Worm (Caenorhabditis elegans) whole organism, young adult: ENCODE measurements around the gene btb-12.

ENCODE experiments used
- C06A6.2 ChIP-seq: fragments of 200-800 bp; sonication (Bioruptor generic); conservative IDR thresholded peaks from 2 replicates; pipeline ENCODE4 v1.3.6; 2022; ENCODE audit warnings: missing genetic modification characterization, missing compliant biosample characterization
- F22D6.2 ChIP-seq: sonication (generic microtip); optimal IDR thresholded peaks from 2 replicates; lab custom pipeline; 2016; ENCODE audit warnings: mild to moderate bottlenecking, missing genetic modification characterization, missing compliant biosample characterization
- F57A8.1 ChIP-seq: fragments of 200-800 bp; sonication (Bioruptor generic); optimal IDR thresholded peaks from 2 replicates; lab custom pipeline; 2018; ENCODE audit warnings: mild to moderate bottlenecking, missing genetic modification characterization, moderate library complexity, missing compliant biosample characterization
- T07F8.4 ChIP-seq: sonication (generic microtip); optimal IDR thresholded peaks from 2 replicates; lab custom pipeline; 2016; ENCODE audit warnings: mild to moderate bottlenecking, missing genetic modification characterization, moderate library complexity, missing compliant biosample characterization
- T26A5.8 ChIP-seq: sonication (generic microtip); optimal IDR thresholded peaks from 2 replicates; lab custom pipeline; 2016; ENCODE audit warnings: missing genetic modification characterization, missing compliant biosample characterization
- Y53F4B.3 ChIP-seq: fragments of 200-800 bp; sonication (Bioruptor generic); IDR thresholded peaks from 2 replicates; pipeline ENCODE4 v1.3.6; 2022; ENCODE audit warnings: missing genetic modification reagents, missing genetic modification characterization, missing compliant biosample characterization
- Y56A3A.18 ChIP-seq: fragments of 200-800 bp; sonication (Bioruptor generic); IDR thresholded peaks from 2 replicates; pipeline ENCODE4 v1.3.6; 2022; ENCODE audit warnings: missing genetic modification reagents, missing genetic modification characterization, missing compliant biosample characterization
- Y79H2A.3 ChIP-seq: fragments of 200-800 bp; sonication (Bioruptor generic); conservative IDR thresholded peaks from 2 replicates; pipeline ENCODE4 v1.3.6; 2022; ENCODE audit warnings: missing genetic modification reagents, missing genetic modification characterization, missing compliant biosample characterization
- aptf-3 ChIP-seq: fragments of 200-800 bp; sonication (Bioruptor generic); IDR thresholded peaks from 2 replicates; pipeline ENCODE4 v1.3.6; 2022; ENCODE audit warnings: missing genetic modification characterization, missing compliant biosample characterization
- atf-7 ChIP-seq: sonication (generic microtip); optimal IDR thresholded peaks from 2 replicates; lab custom pipeline; 2017; ENCODE audit warnings: mild to moderate bottlenecking, missing genetic modification characterization, missing compliant biosample characterization
- attf-5 ChIP-seq: fragments of 200-800 bp; sonication (Bioruptor generic); optimal IDR thresholded peaks from 2 replicates; lab custom pipeline; 2018; ENCODE audit warnings: mild to moderate bottlenecking, missing genetic modification characterization, missing compliant biosample characterization
- cebp-2 ChIP-seq: fragments of 200-800 bp; sonication (Bioruptor generic); IDR thresholded peaks from 2 replicates; pipeline ENCODE4 v1.3.6; 2022; ENCODE audit warnings: missing genetic modification characterization, missing compliant biosample characterization
- ceh-40 ChIP-seq: fragments of 200-800 bp; sonication (Bioruptor generic); IDR thresholded peaks from 2 replicates; pipeline ENCODE4 v1.3.6; 2022; ENCODE audit warnings: missing genetic modification characterization, missing compliant biosample characterization
- ceh-79 ChIP-seq: sonication (generic microtip); optimal IDR thresholded peaks from 2 replicates; lab custom pipeline; 2017; ENCODE audit warnings: mild to moderate bottlenecking, missing genetic modification characterization, missing compliant biosample characterization
- ceh-91 ChIP-seq: fragments of 200-800 bp; sonication (Bioruptor generic); IDR thresholded peaks from 2 replicates; pipeline ENCODE4 v1.3.6; 2022; ENCODE audit warnings: missing genetic modification reagents, missing genetic modification characterization, missing compliant biosample characterization
- chd-7 ChIP-seq: sonication (generic microtip); optimal IDR thresholded peaks from 2 replicates; lab custom pipeline; 2016; ENCODE audit warnings: mild to moderate bottlenecking, missing genetic modification characterization, moderate library complexity, missing compliant biosample characterization
- efl-1 ChIP-seq: fragments of 150-350 bp; optimal IDR thresholded peaks from 2 replicates; lab custom pipeline; 2014; ENCODE audit warnings: missing biosample characterization, missing genetic modification reagents, missing genetic modification characterization
- ets-4 ChIP-seq: fragments of 200-800 bp; sonication (Bioruptor generic); optimal IDR thresholded peaks from 2 replicates; lab custom pipeline; 2018; ENCODE audit warnings: mild to moderate bottlenecking, missing genetic modification characterization, missing compliant biosample characterization
- him-1 ChIP-seq: sonication (generic microtip); optimal IDR thresholded peaks from 2 replicates; lab custom pipeline; 2016; ENCODE audit warnings: missing genotype, missing genetic modification reagents, missing genetic modification characterization, missing compliant biosample characterization
- hlh-26 ChIP-seq: fragments of 200-800 bp; sonication (Bioruptor generic); conservative IDR thresholded peaks from 2 replicates; pipeline ENCODE4 v1.3.6; 2022; ENCODE audit warnings: missing genetic modification reagents, missing genetic modification characterization, missing compliant biosample characterization
- hmg-1.2 ChIP-seq: fragments of 200-800 bp; sonication (Bioruptor generic); IDR thresholded peaks from 2 replicates; pipeline ENCODE4 v1.3.6; 2022; ENCODE audit warnings: missing genetic modification reagents, missing genetic modification characterization, missing compliant biosample characterization
- hsf-1 ChIP-seq: fragments of 200-800 bp; sonication (Bioruptor generic); IDR thresholded peaks from 2 replicates; pipeline ENCODE4 v1.3.6; 2022; ENCODE audit warnings: missing genetic modification reagents, missing genetic modification characterization, missing compliant biosample characterization
- let-526 ChIP-seq: fragments of 200-800 bp; sonication (Bioruptor generic); IDR thresholded peaks from 2 replicates; pipeline ENCODE4 v1.3.6; 2022; ENCODE audit warnings: missing genetic modification reagents, missing genetic modification characterization, missing compliant biosample characterization
- lin-40 ChIP-seq: sonication (generic microtip); optimal IDR thresholded peaks from 2 replicates; lab custom pipeline; 2016; ENCODE audit warnings: missing genetic modification characterization, mild to moderate bottlenecking, missing compliant biosample characterization, missing genotype, missing genetic modification reagents
- lin-54 ChIP-seq: fragments of 200-800 bp; sonication (Bioruptor generic); optimal IDR thresholded peaks from 2 replicates; lab custom pipeline; 2018; ENCODE audit warnings: mild to moderate bottlenecking, missing genetic modification characterization, missing compliant biosample characterization
- lsy-27 ChIP-seq: sonication (generic microtip); optimal IDR thresholded peaks from 2 replicates; lab custom pipeline; 2017; ENCODE audit warnings: missing genetic modification characterization, mild to moderate bottlenecking, missing compliant biosample characterization, antibody characterized with exemption, missing genotype, borderline replicate concordance; ENCODE audit not compliant: insufficient read depth
- madf-8 ChIP-seq: fragments of 200-800 bp; sonication (Bioruptor generic); conservative IDR thresholded peaks from 2 replicates; pipeline ENCODE4 v1.3.6; 2022; ENCODE audit warnings: missing genetic modification reagents, missing genetic modification characterization, missing compliant biosample characterization
- mes-4 ChIP-seq: sonication (generic microtip); optimal IDR thresholded peaks from 2 replicates; lab custom pipeline; 2016; ENCODE audit warnings: missing genotype, missing genetic modification characterization, missing compliant biosample characterization
- mxl-1 ChIP-seq: sonication (generic microtip); optimal IDR thresholded peaks from 2 replicates; lab custom pipeline; 2016; ENCODE audit warnings: missing genetic modification characterization, missing compliant biosample characterization
- nfya-2 ChIP-seq: fragments of 200-800 bp; sonication (Bioruptor generic); IDR thresholded peaks from 2 replicates; pipeline ENCODE4 v1.3.6; 2022; ENCODE audit warnings: missing genetic modification reagents, missing genetic modification characterization, missing compliant biosample characterization
- nfyb-1 ChIP-seq: fragments of 200-800 bp; sonication (Bioruptor generic); IDR thresholded peaks from 2 replicates; pipeline ENCODE4 v1.3.6; 2022; ENCODE audit warnings: missing genetic modification reagents, missing genetic modification characterization, missing compliant biosample characterization
- nhr-120 ChIP-seq: fragments of 200-800 bp; sonication (Bioruptor generic); IDR thresholded peaks from 2 replicates; pipeline ENCODE4 v1.3.6; 2022; ENCODE audit warnings: missing genetic modification characterization, missing compliant biosample characterization
- nhr-179 ChIP-seq: sonication (generic microtip); optimal IDR thresholded peaks from 2 replicates; lab custom pipeline; 2016; ENCODE audit warnings: mild to moderate bottlenecking, missing genetic modification characterization, missing compliant biosample characterization
- nhr-80 ChIP-seq: sonication (generic microtip); optimal IDR thresholded peaks from 2 replicates; lab custom pipeline; 2016; ENCODE audit warnings: missing genetic modification characterization, missing compliant biosample characterization
- rec-8 ChIP-seq, 2 experiments: sonication (generic microtip); optimal IDR thresholded peaks; 2 replicates each; lab custom pipeline; 2016; ENCODE audit warnings: mild to moderate bottlenecking in 2 of 2, missing genetic modification characterization in 2 of 2, missing genetic modification reagents in 2 of 2, missing genotype in 2 of 2, missing biosample characterization in 1 of 2, missing compliant biosample characterization in 1 of 2, moderate library complexity in 1 of 2
- rpc-1 ChIP-seq, 2 experiments: fragments of 150-350 bp in 1 of 2; sonication (generic microtip) in 1 of 2; optimal IDR thresholded peaks; 2 replicates each; lab custom pipeline; 2014 to 2018; ENCODE audit warnings: missing biosample characterization in 1 of 2, missing genetic modification characterization in 1 of 2, missing genetic modification reagents in 1 of 2, missing genotype in 1 of 2
- sdz-38 ChIP-seq: sonication (generic microtip); optimal IDR thresholded peaks from 2 replicates; lab custom pipeline; 2016; ENCODE audit warnings: missing genotype, missing genetic modification characterization, missing compliant biosample characterization
- sea-2 ChIP-seq: fragments of 200-800 bp; sonication (Bioruptor generic); IDR thresholded peaks from 2 replicates; pipeline ENCODE4 v1.3.6; 2022; ENCODE audit warnings: missing genetic modification characterization, missing compliant biosample characterization
- snpc-1.3 ChIP-seq: sonication (generic microtip); optimal IDR thresholded peaks from 2 replicates; lab custom pipeline; 2017; ENCODE audit warnings: missing genetic modification characterization, mild to moderate bottlenecking, missing compliant biosample characterization, antibody characterized with exemption, moderate library complexity, missing genotype, missing genetic modification reagents; ENCODE audit not compliant: insufficient read depth
- tlf-1 ChIP-seq: fragments of 200-800 bp; sonication (Bioruptor generic); optimal IDR thresholded peaks from 2 replicates; lab custom pipeline; 2018; ENCODE audit warnings: mild to moderate bottlenecking, missing genetic modification characterization, missing compliant biosample characterization
- xnd-1 ChIP-seq: sonication (generic microtip); optimal IDR thresholded peaks from 2 replicates; lab custom pipeline; 2016; ENCODE audit warnings: missing genotype, missing genetic modification reagents, missing genetic modification characterization, missing compliant biosample characterization
- zfh-2 ChIP-seq: fragments of 200-800 bp; sonication (Bioruptor generic); conservative IDR thresholded peaks from 2 replicates; pipeline ENCODE4 v1.3.6; 2022; ENCODE audit warnings: missing genetic modification reagents, missing genetic modification characterization, missing compliant biosample characterization
- ztf-25 ChIP-seq: fragments of 200-800 bp; sonication (Bioruptor generic); IDR thresholded peaks from 2 replicates; pipeline ENCODE4 v1.3.6; 2022; ENCODE audit warnings: missing genetic modification reagents, missing genetic modification characterization, missing compliant biosample characterization

btb-12 gene

ce11 chrII:1648768-1649167 lies 6.2 kb upstream of the btb-12 start, which contains the start of gene fbxb-21:
TSS of gene fbxb-21 (minus strand) at chrII:1648868.
- TF ChIP-seq T07F8.4 (tag; lab: Kevin White, UChicago): no peak
- no peak for TF ChIP-seq atf-7 (tag; lab: Kevin White, UChicago)
- TF ChIP-seq Y79H2A.3 (GFP tag; lab: Robert Waterston, UW): no peak

ce11 chrII:1650502-1650901 lies 4.5 kb upstream of the btb-12 start, which contains the start of gene fbxb-20:
TSS of gene fbxb-20 (minus strand) at chrII:1650602.
- TF ChIP-seq nhr-179 (tag; lab: Kevin White, UChicago): no peak
- TF ChIP-seq madf-8: no peak
- TF ChIP-seq ceh-40 (GFP tag; lab: Robert Waterston, UW): no peak
- no peak for TF ChIP-seq nfyb-1 (GFP tag; lab: Robert Waterston, UW)
- no peak for TF ChIP-seq ceh-91
- TF ChIP-seq chd-7 (tag; lab: Kevin White, UChicago): no peak
- TF ChIP-seq aptf-3 (GFP tag; lab: Robert Waterston, UW): no peak
- no peak for TF ChIP-seq cebp-2 (GFP tag; lab: Robert Waterston, UW)
- no peak for TF ChIP-seq him-1 (tag; lab: Kevin White, UChicago)
- no peak for TF ChIP-seq nhr-120
- TF ChIP-seq rec-8 (tag; optimal IDR thresholded peaks at IDR 0.05; lab: Kevin White, UChicago): no peak

- no peak for TF ChIP-seq snpc-1.3 (tag; lab: Kevin White, UChicago)
- no peak for TF ChIP-seq Y53F4B.3 (GFP tag; lab: Robert Waterston, UW)
- no peak for TF ChIP-seq attf-5 (GFP tag; lab: Kevin White, UChicago)
- TF ChIP-seq lin-40 (tag; lab: Kevin White, UChicago): no peak
- TF ChIP-seq C06A6.2 (GFP tag; lab: Robert Waterston, UW): no peak
- TF ChIP-seq nfya-2 (GFP tag; lab: Robert Waterston, UW): no peak
- TF ChIP-seq efl-1 (GFP tag; lab: Kevin White, UChicago): no peak
- TF ChIP-seq mes-4: no peak
- no peak for TF ChIP-seq F57A8.1 (GFP tag; lab: Kevin White, UChicago)
- no peak for TF ChIP-seq aptf-3 (GFP tag; lab: Robert Waterston, UW)
Observed at ce11 chrII:1651804-1652203, 3.2 kb upstream of the btb-12 start, which contains the start of gene fbxb-16. TSS of gene fbxb-16 (minus strand) at chrII:1651904.

- TF ChIP-seq tlf-1 (GFP tag; lab: Kevin White, UChicago) (no peak), ceh-79 (no peak), rpc-1 (optimal IDR thresholded peaks at IDR 0.05; lab: Kevin White, UChicago) (no peak), rpc-1 (tag; optimal IDR thresholded peaks at IDR 0.05; lab: Kevin White, UChicago) (no peak), nhr-80 (tag; lab: Kevin White, UChicago) (no peak)
- TF ChIP-seq, all 124 proteins: peak for 0
Observed at ce11 chrII:1653397-1653796, 1.6 kb upstream of the btb-12 start, which contains the start of gene fbxb-15. TSS of gene fbxb-15 (minus strand) at chrII:1653497.

ce11 chrII:1657202-1657601 lies 2.2 kb downstream of the btb-12 start, which contains the start of gene ZC204.12:
TSS of gene ZC204.12 (minus strand) at chrII:1657302.
- TF ChIP-seq T26A5.8 (no peak), xnd-1 (no peak), attf-5 (GFP tag; lab: Kevin White, UChicago) (no peak), hmg-1.2 (no peak), sdz-38 (tag; lab: Kevin White, UChicago) (no peak), hsf-1 (no peak), lin-54 (no peak), let-526 (GFP tag; lab: Robert Waterston, UW) (no peak), Y56A3A.18 (no peak), hlh-26 (no peak), zfh-2 (GFP tag; lab: Robert Waterston, UW) (no peak), sea-2 (GFP tag; lab: Robert Waterston, UW) (no peak), mxl-1 (no peak), lsy-27 (tag; lab: Kevin White, UChicago) (no peak), ztf-25 (GFP tag; lab: Robert Waterston, UW) (no peak), ets-4 (GFP tag; lab: Kevin White, UChicago) (no peak), F22D6.2 (tag; lab: Kevin White, UChicago) (no peak)
